Worm (Caenorhabditis elegans): ENCODE measurements around the gene Y73F8A.10.

ce11 chrIV:15259548-15259947, 34.6 kb upstream of the Y73F8A.10 start, which contains the start of gene Y73F8A.5:
- TF ChIP-seq efl-1 (GFP tag; optimal IDR thresholded peaks at IDR 0.05) (no peak), madf-8 (GFP tag; conservative IDR thresholded peaks at IDR 0.05) (no peak), F22D6.2 (tag; optimal IDR thresholded peaks at IDR 0.05) (no peak), akir-1 (GFP tag; optimal IDR thresholded peaks at IDR 0.05) (no peak), snpc-4 (GFP tag; optimal IDR thresholded peaks at IDR 0.05) (no peak), snpc-4 (tag; optimal IDR thresholded peaks at IDR 0.05) (peak in 1 of 4 experiments; percentile 2), ets-4 (GFP tag; optimal IDR thresholded peaks at IDR 0.05) (no peak), nhr-179 (tag; optimal IDR thresholded peaks at IDR 0.05) (no peak), pha-4 (tag; optimal IDR thresholded peaks at IDR 0.05) (no peak), unc-62 (GFP tag; optimal IDR thresholded peaks at IDR 0.05) (no peak), nfya-1 (tag; optimal IDR thresholded peaks at IDR 0.05; ENCODE audit: borderline replicate concordance, insufficient read depth) (no peak), snpc-1.3 (tag; optimal IDR thresholded peaks at IDR 0.05; ENCODE audit: insufficient read depth) (no peak), ceh-40 (GFP tag; IDR thresholded peaks at IDR 0.05) (no peak), lin-40 (tag; optimal IDR thresholded peaks at IDR 0.05) (no peak)
